Worm (Caenorhabditis elegans) whole organism, mixed stage, embryonic: Measurements from ENCODE around the gene F36D3.4.

Experiments used
- M03D4.4 ChIP-seq: sonication (generic microtip); optimal IDR thresholded peaks from 2 replicates; lab custom pipeline; 2017; ENCODE audit warnings: mild to moderate bottlenecking, missing genetic modification characterization, missing compliant biosample characterization
- bed-3 ChIP-seq: fragments of 200-800 bp; sonication (Bioruptor generic); optimal IDR thresholded peaks from 3 replicates; lab custom pipeline; 2018; ENCODE audit warnings: mild to moderate bottlenecking, missing genetic modification characterization, moderate library complexity, missing compliant biosample characterization
- blmp-1 ChIP-seq: fragments of 150-350 bp; optimal IDR thresholded peaks from 2 replicates; lab custom pipeline; 2014; ENCODE audit warnings: missing biosample characterization, missing genetic modification characterization
- ceh-39 ChIP-seq: fragments of 150-350 bp; optimal IDR thresholded peaks from 2 replicates; lab custom pipeline; 2014; ENCODE audit warnings: missing biosample characterization, missing genetic modification characterization
- ceh-83 ChIP-seq: fragments of 200-800 bp; sonication (Bioruptor generic); optimal IDR thresholded peaks from 2 replicates; lab custom pipeline; 2018; ENCODE audit warnings: mild to moderate bottlenecking, missing genetic modification characterization, missing compliant biosample characterization
- ces-1 ChIP-seq: fragments of 150-350 bp; optimal IDR thresholded peaks from 2 replicates; lab custom pipeline; 2014; ENCODE audit warnings: missing biosample characterization, missing genetic modification reagents, missing genetic modification characterization
- cnd-1 ChIP-seq: fragments of 200-800 bp; sonication (Bioruptor generic); optimal IDR thresholded peaks from 2 replicates; lab custom pipeline; 2018; ENCODE audit warnings: mild to moderate bottlenecking, missing genetic modification characterization, missing compliant biosample characterization
- drap-1 ChIP-seq: fragments of 200-800 bp; sonication (Bioruptor generic); optimal IDR thresholded peaks from 3 replicates; lab custom pipeline; 2018; ENCODE audit warnings: mild to moderate bottlenecking, missing genetic modification characterization, missing compliant biosample characterization
- elt-1 ChIP-seq: sonication (generic microtip); optimal IDR thresholded peaks from 2 replicates; lab custom pipeline; 2017; ENCODE audit warnings: missing genetic modification characterization, mild to moderate bottlenecking, missing compliant biosample characterization, antibody characterized with exemption, moderate library complexity, borderline replicate concordance; ENCODE audit not compliant: insufficient read depth
- elt-3 ChIP-seq: fragments of 150-350 bp; optimal IDR thresholded peaks from 2 replicates; lab custom pipeline; 2014; ENCODE audit warnings: missing biosample characterization, missing genetic modification characterization
- flh-1 ChIP-seq: fragments of 200-800 bp; sonication (Bioruptor generic); optimal IDR thresholded peaks from 2 replicates; lab custom pipeline; 2018; ENCODE audit warnings: mild to moderate bottlenecking, missing genetic modification characterization, moderate library complexity, missing compliant biosample characterization
- ham-2 ChIP-seq: fragments of 200-800 bp; sonication (Bioruptor generic); optimal IDR thresholded peaks from 2 replicates; lab custom pipeline; 2018; ENCODE audit warnings: mild to moderate bottlenecking, missing genetic modification characterization, missing compliant biosample characterization
- lin-13 ChIP-seq: fragments of 150-350 bp; optimal IDR thresholded peaks from 2 replicates; lab custom pipeline; 2014; ENCODE audit warnings: missing biosample characterization, missing genetic modification characterization
- lin-32 ChIP-seq: fragments of 200-800 bp; sonication (Bioruptor generic); optimal IDR thresholded peaks from 2 replicates; lab custom pipeline; 2018; ENCODE audit warnings: mild to moderate bottlenecking, missing genetic modification characterization, missing compliant biosample characterization
- lsy-2 ChIP-seq: fragments of 150-350 bp; optimal IDR thresholded peaks from 2 replicates; lab custom pipeline; 2014; ENCODE audit warnings: missing biosample characterization, missing genetic modification characterization
- mab-5 ChIP-seq: fragments of 150-350 bp; optimal IDR thresholded peaks from 2 replicates; lab custom pipeline; 2014; ENCODE audit warnings: missing biosample characterization, missing genetic modification characterization
- mep-1 ChIP-seq: fragments of 150-350 bp; optimal IDR thresholded peaks from 2 replicates; lab custom pipeline; 2017; ENCODE audit warnings: missing biosample characterization, missing genetic modification reagents, missing genetic modification characterization, inconsistent platforms
- mls-2 ChIP-seq: sonication (generic microtip); optimal IDR thresholded peaks from 2 replicates; lab custom pipeline; 2016; ENCODE audit warnings: mild to moderate bottlenecking, missing genetic modification characterization, moderate library complexity, missing compliant biosample characterization
- nhr-12 ChIP-seq: fragments of 150-350 bp; optimal IDR thresholded peaks from 2 replicates; lab custom pipeline; 2014; ENCODE audit warnings: missing biosample characterization, missing genetic modification characterization
- nhr-2 ChIP-seq: fragments of 150-350 bp; optimal IDR thresholded peaks from 2 replicates; lab custom pipeline; 2014; ENCODE audit warnings: missing biosample characterization, missing genetic modification characterization
- nhr-237 ChIP-seq: fragments of 150-350 bp; optimal IDR thresholded peaks from 2 replicates; lab custom pipeline; 2014; ENCODE audit warnings: missing biosample characterization, missing genetic modification characterization
- nhr-28 ChIP-seq: fragments of 150-350 bp; optimal IDR thresholded peaks from 2 replicates; lab custom pipeline; 2014; ENCODE audit warnings: missing biosample characterization, missing genetic modification characterization
- nhr-76 ChIP-seq: sonication (generic microtip); optimal IDR thresholded peaks from 2 replicates; lab custom pipeline; 2017; ENCODE audit warnings: missing biosample characterization, missing genetic modification characterization
- pha-4 ChIP-seq: fragments of 150-350 bp; optimal IDR thresholded peaks from 2 replicates; lab custom pipeline; 2018; ENCODE audit warnings: missing biosample characterization, missing genetic modification reagents, missing genetic modification characterization
- sem-2 ChIP-seq: fragments of 200-800 bp; sonication (Bioruptor generic); optimal IDR thresholded peaks from 2 replicates; lab custom pipeline; 2018; ENCODE audit warnings: mild to moderate bottlenecking, missing genetic modification characterization, missing compliant biosample characterization
- snpc-4 ChIP-seq: fragments of 150-350 bp; optimal IDR thresholded peaks from 2 replicates; lab custom pipeline; 2014; ENCODE audit warnings: missing biosample characterization, missing genetic modification characterization
- sptf-1 ChIP-seq: sonication (generic microtip); optimal IDR thresholded peaks from 2 replicates; lab custom pipeline; 2017; ENCODE audit warnings: mild to moderate bottlenecking, missing genetic modification characterization, moderate library complexity, missing compliant biosample characterization
- tbx-8 ChIP-seq: fragments of 200-800 bp; sonication (Bioruptor generic); optimal IDR thresholded peaks from 2 replicates; lab custom pipeline; 2018; ENCODE audit warnings: mild to moderate bottlenecking, missing genetic modification characterization, moderate library complexity, missing compliant biosample characterization
- unc-39 ChIP-seq: fragments of 150-350 bp; optimal IDR thresholded peaks from 2 replicates; lab custom pipeline; 2014; ENCODE audit warnings: missing biosample characterization, missing genetic modification characterization
- unc-62 ChIP-seq: fragments of 150-350 bp; optimal IDR thresholded peaks from 2 replicates; lab custom pipeline; 2014; ENCODE audit warnings: missing biosample characterization, missing genetic modification reagents, missing genetic modification characterization
- zip-8 ChIP-seq: fragments of 150-350 bp; optimal IDR thresholded peaks from 2 replicates; lab custom pipeline; 2014; ENCODE audit warnings: missing biosample characterization, missing genetic modification characterization

The F36D3.4 gene

ce11 chrV:16483681-16484080, 33.8 kb downstream of the F36D3.4 start, which contains the start of gene srh-139:
srh-139 (plus strand) TSS chrV:16483981.
- TF ChIP-seq M03D4.4 (tag; lab: Kevin White, UChicago) (no peak), nhr-2 (no peak), mep-1 (tag; lab: Kevin White, UChicago) (no peak), bed-3 (GFP tag; lab: Kevin White, UChicago) (no peak), mab-5 (no peak)

ce11 chrV:16483044-16483443, 34.5 kb downstream of the F36D3.4 start, which contains the start of gene F57E7.2:
F57E7.2 (minus strand) TSS chrV:16483144.
- no peak for TF ChIP-seq flh-1
- TF ChIP-seq elt-1 = no peak
- TF ChIP-seq ham-2 (GFP tag; lab: Kevin White, UChicago) = no peak
- no peak for TF ChIP-seq elt-3 (tag; lab: Kevin White, UChicago)
- TF ChIP-seq drap-1 (GFP tag; lab: Kevin White, UChicago) = no peak
- no peak for TF ChIP-seq sptf-1 (tag; lab: Kevin White, UChicago)
- no peak for TF ChIP-seq unc-39 (tag; lab: Kevin White, UChicago)
- TF ChIP-seq lsy-2 (tag; lab: Kevin White, UChicago) = no peak
- TF ChIP-seq nhr-12 = no peak
- no peak for TF ChIP-seq nhr-237
- TF ChIP-seq ces-1 (GFP tag; lab: Kevin White, UChicago) = no peak
- no peak for TF ChIP-seq blmp-1 (tag; lab: Kevin White, UChicago)
- no peak for TF ChIP-seq snpc-4
- TF ChIP-seq nhr-28 (tag; lab: Kevin White, UChicago) = no peak
- no peak for TF ChIP-seq bed-3 (GFP tag; lab: Kevin White, UChicago)
- no peak for TF ChIP-seq unc-62 (GFP tag; lab: Kevin White, UChicago)
- no peak for TF ChIP-seq pha-4
- no peak for TF ChIP-seq zip-8 (tag; lab: Kevin White, UChicago)
- TF ChIP-seq mep-1 (tag; lab: Kevin White, UChicago) = no peak

ce11 chrV:16480919-16481630, 36.4 kb downstream of the F36D3.4 start, which contains the start of the genes F57E7.4 and spig-6:
F57E7.4 (minus strand) TSS chrV:16481019.
spig-6 (plus strand) TSS chrV:16481580.
- TF ChIP-seq ces-1 (GFP tag; lab: Kevin White, UChicago) = no peak
- TF ChIP-seq cnd-1 (tag; lab: Kevin White, UChicago) = no peak
- TF ChIP-seq tbx-8 = no peak
- no peak for TF ChIP-seq unc-62 (GFP tag; lab: Kevin White, UChicago)
- TF ChIP-seq drap-1 (GFP tag; lab: Kevin White, UChicago) = no peak
- no peak for TF ChIP-seq lin-32 (GFP tag; lab: Kevin White, UChicago)
- no peak for TF ChIP-seq sptf-1 (tag; lab: Kevin White, UChicago)
- TF ChIP-seq nhr-12 = no peak
- no peak for TF ChIP-seq lin-13 (tag; lab: Kevin White, UChicago)
- TF ChIP-seq sem-2 (GFP tag; lab: Kevin White, UChicago) = no peak
- TF ChIP-seq elt-1 = no peak

- TF ChIP-seq unc-39 (tag; lab: Kevin White, UChicago) = no peak
- TF ChIP-seq drap-1 (GFP tag; lab: Kevin White, UChicago) = no peak
- TF ChIP-seq mab-5 = no peak
- TF ChIP-seq nhr-76 (tag; lab: Kevin White, UChicago) = no peak
- no peak for TF ChIP-seq zip-8 (tag; lab: Kevin White, UChicago)
- TF ChIP-seq ceh-83 (GFP tag; lab: Kevin White, UChicago) = no peak
- no peak for TF ChIP-seq ceh-39 (tag; lab: Kevin White, UChicago)
- no peak for TF ChIP-seq M03D4.4 (tag; lab: Kevin White, UChicago)
- no peak for TF ChIP-seq unc-62 (GFP tag; lab: Kevin White, UChicago)
- TF ChIP-seq bed-3 (GFP tag; lab: Kevin White, UChicago) = no peak
- no peak for TF ChIP-seq tbx-8
- no peak for TF ChIP-seq flh-1
- TF ChIP-seq nhr-237 = no peak
- TF ChIP-seq, all 35 proteins: peak for 0
Measured at ce11 chrV:16479275-16479674, 38.2 kb downstream of the F36D3.4 start, which contains the start of gene T08G3.11. T08G3.11 (minus strand) TSS chrV:16479375.

ce11 chrV:16471995-16472563, 45.4 kb downstream of the F36D3.4 start, which contains the start of gene srw-35:
srw-35 (plus strand) TSS chrV:16472513.
- no peak for TF ChIP-seq ham-2 (GFP tag; lab: Kevin White, UChicago)
- TF ChIP-seq tbx-8 = no peak
- TF ChIP-seq nhr-2 = no peak
- TF ChIP-seq mls-2 (tag; lab: Kevin White, UChicago) = no peak
